Worm (Caenorhabditis elegans): ENCODE data around the gene ZK354.6.

DNA sequence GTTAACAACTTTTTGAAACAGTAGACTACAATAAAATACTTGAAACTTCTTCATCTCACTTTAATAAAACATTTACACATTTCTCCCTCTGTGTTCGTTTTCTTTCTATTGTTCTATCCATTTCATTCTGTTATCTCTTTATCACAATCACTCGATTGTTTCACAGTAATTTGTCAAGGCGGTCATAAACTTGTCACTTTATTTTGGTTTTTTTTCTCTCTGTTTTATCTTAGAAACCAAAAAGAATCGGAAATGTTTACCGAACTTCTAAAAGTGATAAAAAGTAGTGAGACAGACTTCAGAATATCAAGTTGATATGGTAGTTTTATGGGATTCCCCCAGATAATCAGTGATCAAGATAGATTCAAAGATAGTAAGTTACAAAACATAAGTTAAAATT, 41.9 kb upstream of the ZK354.6 start, which contains the start of gene Y4C6B.2:
- TF ChIP-seq F22D6.2 (tag; optimal IDR thresholded peaks at IDR 0.05), result no peak
- no peak for TF ChIP-seq Y95B8A.8 (GFP tag; IDR thresholded peaks at IDR 0.05)
- TF ChIP-seq let-607 (tag; optimal IDR thresholded peaks at IDR 0.05), result no peak
- TF ChIP-seq B0336.3 (GFP tag; IDR thresholded peaks at IDR 0.05), result no peak
- TF ChIP-seq bed-1 (GFP tag; IDR thresholded peaks at IDR 0.05), result no peak
- no peak for TF ChIP-seq dpl-1 (GFP tag; optimal IDR thresholded peaks at IDR 0.05)
- no peak for TF ChIP-seq attf-3 (GFP tag; conservative IDR thresholded peaks at IDR 0.05)

Measured in whole organism, young adult.